Worm (Caenorhabditis elegans) whole organism, L3 larva: ENCODE measurements around the gene ins-13.

ENCODE experiments used
- R02D3.7 ChIP-seq: fragments of 150-350 bp; optimal IDR thresholded peaks from 2 replicates; lab custom pipeline; 2014; ENCODE audit warnings: missing biosample characterization, missing genetic modification characterization
- ZK546.5 ChIP-seq: sonication (generic microtip); optimal IDR thresholded peaks from 2 replicates; lab custom pipeline; 2017; ENCODE audit warnings: missing biosample characterization, missing genetic modification characterization
- aly-2 ChIP-seq: fragments of 150-350 bp; optimal IDR thresholded peaks from 2 replicates; lab custom pipeline; 2014; ENCODE audit warnings: missing biosample characterization, missing genetic modification characterization
- ama-1 ChIP-seq: fragments of 150-350 bp; optimal IDR thresholded peaks from 2 replicates; lab custom pipeline; 2018
- ceh-16 ChIP-seq: sonication (generic microtip); optimal IDR thresholded peaks from 2 replicates; lab custom pipeline; 2017; ENCODE audit warnings: missing biosample characterization, missing genetic modification characterization
- ceh-82 ChIP-seq: fragments of 150-350 bp; optimal IDR thresholded peaks from 2 replicates; lab custom pipeline; 2014; ENCODE audit warnings: missing biosample characterization, missing genetic modification characterization
- ceh-9 ChIP-seq: sonication (generic microtip); optimal IDR thresholded peaks from 2 replicates; lab custom pipeline; 2018; ENCODE audit warnings: missing biosample characterization, missing genetic modification characterization
- daf-12 ChIP-seq: fragments of 150-350 bp; optimal IDR thresholded peaks from 2 replicates; lab custom pipeline; 2014; ENCODE audit warnings: missing biosample characterization, missing genetic modification reagents, missing genetic modification characterization
- egl-27 ChIP-seq: sonication (generic microtip); optimal IDR thresholded peaks from 4 replicates; lab custom pipeline; 2017; ENCODE audit warnings: missing biosample characterization, missing genetic modification reagents, missing genetic modification characterization
- egl-5 ChIP-seq: fragments of 150-350 bp; optimal IDR thresholded peaks from 2 replicates; lab custom pipeline; 2017; ENCODE audit warnings: missing biosample characterization, missing genetic modification reagents, missing genetic modification characterization, inconsistent platforms
- elt-1 ChIP-seq: fragments of 150-350 bp; optimal IDR thresholded peaks from 2 replicates; lab custom pipeline; 2014; ENCODE audit warnings: missing biosample characterization, missing genetic modification characterization
- elt-2 ChIP-seq: sonication (generic microtip); optimal IDR thresholded peaks from 2 replicates; lab custom pipeline; 2016; ENCODE audit warnings: missing genetic modification reagents, mild to moderate bottlenecking, missing genetic modification characterization, missing compliant biosample characterization
- elt-3 ChIP-seq, 3 experiments: fragments of 150-350 bp in 1 of 3; sonication (generic microtip) in 2 of 3; optimal IDR thresholded peaks; 2 replicates in 2 of 3; 4 replicates in 1 of 3; lab custom pipeline; 2014 to 2017; ENCODE audit warnings: missing biosample characterization in 3 of 3, missing genetic modification characterization in 3 of 3
- eor-1 ChIP-seq, 2 experiments: fragments of 150-350 bp; optimal IDR thresholded peaks; 2 replicates each; lab custom pipeline; 2014 to 2018; ENCODE audit warnings: missing biosample characterization in 2 of 2, missing genetic modification characterization in 2 of 2
- fkh-10 ChIP-seq: sonication (generic microtip); optimal IDR thresholded peaks from 2 replicates; lab custom pipeline; 2017; ENCODE audit warnings: missing biosample characterization, missing genetic modification reagents, missing genetic modification characterization
- fkh-2 ChIP-seq: fragments of 150-350 bp; optimal IDR thresholded peaks from 2 replicates; lab custom pipeline; 2014; ENCODE audit warnings: missing biosample characterization, missing genetic modification reagents, missing genetic modification characterization
- fos-1 ChIP-seq: fragments of 150-350 bp; optimal IDR thresholded peaks from 2 replicates; lab custom pipeline; 2014; ENCODE audit warnings: missing biosample characterization, missing genetic modification characterization
- hmg-11 ChIP-seq: sonication (generic microtip); optimal IDR thresholded peaks from 2 replicates; lab custom pipeline; 2016; ENCODE audit warnings: missing genetic modification characterization, missing compliant biosample characterization
- jun-1 ChIP-seq: fragments of 150-350 bp; optimal IDR thresholded peaks from 2 replicates; lab custom pipeline; 2014; ENCODE audit warnings: missing biosample characterization, missing genetic modification reagents, missing genetic modification characterization
- lin-15B ChIP-seq: fragments of 150-350 bp; optimal IDR thresholded peaks from 2 replicates; lab custom pipeline; 2014; ENCODE audit warnings: missing biosample characterization, missing genetic modification characterization
- lin-39 ChIP-seq: fragments of 150-350 bp; optimal IDR thresholded peaks from 2 replicates; lab custom pipeline; 2018; ENCODE audit warnings: missing biosample characterization, missing genetic modification reagents, missing genetic modification characterization
- lsy-12 ChIP-seq: sonication (generic microtip); optimal IDR thresholded peaks from 2 replicates; lab custom pipeline; 2016; ENCODE audit warnings: mild to moderate bottlenecking, missing genetic modification characterization, missing compliant biosample characterization
- mdl-1 ChIP-seq: fragments of 150-350 bp; optimal IDR thresholded peaks from 2 replicates; lab custom pipeline; 2014; ENCODE audit warnings: missing biosample characterization, missing genetic modification characterization
- mml-1 ChIP-seq: fragments of 150-350 bp; sonication (generic microtip); optimal IDR thresholded peaks from 3 replicates; lab custom pipeline; 2014; ENCODE audit warnings: missing biosample characterization, missing genetic modification characterization
- nfya-1 ChIP-seq: sonication (generic microtip); optimal IDR thresholded peaks from 2 replicates; lab custom pipeline; 2017; ENCODE audit warnings: missing genetic modification characterization, mild to moderate bottlenecking, missing compliant biosample characterization, antibody characterized with exemption, moderate library complexity; ENCODE audit not compliant: insufficient read depth
- nhr-11 ChIP-seq: fragments of 150-350 bp; optimal IDR thresholded peaks from 2 replicates; lab custom pipeline; 2014; ENCODE audit warnings: missing biosample characterization, missing genetic modification characterization
- nhr-12 ChIP-seq: fragments of 150-350 bp; optimal IDR thresholded peaks from 2 replicates; lab custom pipeline; 2014; ENCODE audit warnings: missing biosample characterization, missing genetic modification characterization
- nhr-23 ChIP-seq: fragments of 150-350 bp; optimal IDR thresholded peaks from 2 replicates; lab custom pipeline; 2014; ENCODE audit warnings: missing biosample characterization, missing genetic modification reagents, missing genetic modification characterization
- nhr-237 ChIP-seq: fragments of 150-350 bp; optimal IDR thresholded peaks from 2 replicates; lab custom pipeline; 2014; ENCODE audit warnings: missing biosample characterization, missing genetic modification characterization
- nhr-25 ChIP-seq: sonication (generic microtip); optimal IDR thresholded peaks from 2 replicates; lab custom pipeline; 2017; ENCODE audit warnings: missing biosample characterization, missing genetic modification characterization
- nhr-28 ChIP-seq: fragments of 150-350 bp; optimal IDR thresholded peaks from 2 replicates; lab custom pipeline; 2014; ENCODE audit warnings: missing biosample characterization, missing genetic modification characterization
- nhr-43 ChIP-seq: sonication (generic microtip); optimal IDR thresholded peaks from 2 replicates; lab custom pipeline; 2016; ENCODE audit warnings: mild to moderate bottlenecking, missing genetic modification characterization, missing compliant biosample characterization; ENCODE audit not compliant: poor library complexity, severe bottlenecking
- nhr-67 ChIP-seq: fragments of 150-350 bp; optimal IDR thresholded peaks from 2 replicates; lab custom pipeline; 2014; ENCODE audit warnings: missing biosample characterization, missing genetic modification characterization
- pha-4 ChIP-seq: fragments of 150-350 bp; optimal IDR thresholded peaks from 2 replicates; lab custom pipeline; 2014; ENCODE audit warnings: missing biosample characterization, missing genetic modification reagents, missing genetic modification characterization
- pqm-1 ChIP-seq: fragments of 150-350 bp; optimal IDR thresholded peaks from 2 replicates; lab custom pipeline; 2017; ENCODE audit warnings: missing biosample characterization, missing genetic modification characterization, inconsistent platforms
- sea-2 ChIP-seq: fragments of 150-350 bp; sonication (generic microtip); optimal IDR thresholded peaks from 4 replicates; lab custom pipeline; 2014; ENCODE audit warnings: missing biosample characterization, missing genetic modification reagents, missing genetic modification characterization
- snpc-4 ChIP-seq: fragments of 150-350 bp; optimal IDR thresholded peaks from 2 replicates; lab custom pipeline; 2014; ENCODE audit warnings: missing biosample characterization, missing genetic modification characterization
- tbx-2 ChIP-seq: sonication (generic microtip); optimal IDR thresholded peaks from 2 replicates; lab custom pipeline; 2016; ENCODE audit warnings: mild to moderate bottlenecking, missing genetic modification characterization, missing compliant biosample characterization
- unc-39 ChIP-seq: sonication (generic microtip); optimal IDR thresholded peaks from 4 replicates; lab custom pipeline; 2017; ENCODE audit warnings: missing biosample characterization, missing genetic modification characterization
- unc-62 ChIP-seq: fragments of 150-350 bp; sonication (generic microtip); optimal IDR thresholded peaks from 4 replicates; lab custom pipeline; 2014; ENCODE audit warnings: missing biosample characterization, missing genetic modification reagents, missing genetic modification characterization
- zag-1 ChIP-seq: fragments of 150-350 bp; optimal IDR thresholded peaks from 2 replicates; lab custom pipeline; 2014; ENCODE audit warnings: missing biosample characterization, missing genetic modification characterization
- ztf-11 ChIP-seq: fragments of 150-350 bp; optimal IDR thresholded peaks from 2 replicates; lab custom pipeline; 2014; ENCODE audit warnings: missing biosample characterization, missing genetic modification characterization
- ztf-4 ChIP-seq: fragments of 150-350 bp; optimal IDR thresholded peaks from 2 replicates; lab custom pipeline; 2014; ENCODE audit warnings: missing biosample characterization, missing genetic modification characterization

Gene ins-13

DNA sequence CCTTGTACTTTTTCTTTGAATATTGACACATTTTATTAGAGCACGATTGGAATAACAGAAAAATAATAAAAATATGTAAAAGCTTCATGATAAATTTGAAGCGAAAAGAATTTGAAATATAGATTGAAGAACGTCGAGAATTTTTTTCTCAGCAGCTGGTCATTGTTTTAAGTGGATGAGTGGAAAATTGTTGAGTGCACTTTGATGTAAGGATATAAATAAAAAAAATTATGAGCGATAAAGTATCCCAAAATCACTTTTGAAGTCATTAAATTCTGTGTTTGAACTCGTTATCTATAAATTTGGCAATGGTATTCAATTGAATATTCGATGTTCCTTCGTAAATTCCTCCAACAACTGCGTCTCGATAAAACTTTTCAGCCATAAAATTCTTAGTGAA is at the start of gene ins-13:
Gene ins-13 (minus strand): TSS at position 101 of the 400 bp plus-strand sequence.
- TF ChIP-seq pha-4 (no peak), snpc-4 (tag; lab: Kevin White, UChicago) (no peak), jun-1 (tag; lab: Kevin White, UChicago) (no peak), nhr-23 (tag; lab: Kevin White, UChicago) (no peak), mml-1 (tag; lab: Kevin White, UChicago) (no peak), lsy-12 (tag; lab: Kevin White, UChicago) (no peak), egl-5 (tag; lab: Kevin White, UChicago) (no peak), sea-2 (GFP tag; lab: Kevin White, UChicago) (no peak), nhr-11 (tag; lab: Kevin White, UChicago) (no peak), ceh-82 (tag; lab: Kevin White, UChicago) (no peak), elt-2 (no peak), nhr-43 (no peak), ZK546.5 (tag; lab: Kevin White, UChicago) (no peak), ztf-11 (tag; lab: Kevin White, UChicago) (no peak), tbx-2 (no peak), elt-3 (tag; optimal IDR thresholded peaks at IDR 0.05; lab: Kevin White, UChicago) (no peak), mdl-1 (tag; lab: Kevin White, UChicago) (no peak)

ce11 chrII:5594210-5594764 is 49.6 kb upstream of the ins-13 start, which contains the start of gene ttc-4:
Gene ttc-4, plus strand, starts transcription at chrII:5594714.
- TF ChIP-seq mml-1 (tag; lab: Kevin White, UChicago) (no peak), elt-2 (peak; percentile 39), ceh-82 (tag; lab: Kevin White, UChicago) (no peak), ztf-4 (tag; lab: Kevin White, UChicago) (no peak), nhr-23 (tag; lab: Kevin White, UChicago) (peak; percentile 38), lin-39 (tag; lab: Kevin White, UChicago) (no peak), daf-12 (tag; lab: Kevin White, UChicago) (no peak), ama-1 (lab: Kevin White, UChicago) (no peak), fkh-2 (tag; lab: Kevin White, UChicago) (no peak), tbx-2 (no peak), ztf-11 (tag; lab: Kevin White, UChicago) (no peak), lin-15B (tag; lab: Kevin White, UChicago) (peak; percentile 65), nhr-11 (tag; lab: Kevin White, UChicago) (no peak), unc-39 (tag; lab: Kevin White, UChicago) (no peak), pha-4 (peak; percentile 71), aly-2 (no peak), zag-1 (tag; lab: Kevin White, UChicago) (no peak), fkh-10 (GFP tag; lab: Kevin White, UChicago) (no peak), nhr-28 (tag; lab: Kevin White, UChicago) (no peak), unc-62 (GFP tag; lab: Kevin White, UChicago) (no peak), nhr-67 (no peak), ceh-16 (tag; lab: Kevin White, UChicago) (no peak), pqm-1 (tag; lab: Kevin White, UChicago) (peak; percentile 51), R02D3.7 (no peak), eor-1 (tag; optimal IDR thresholded peaks at IDR 0.05; lab: Kevin White, UChicago) (no peak), hmg-11 (tag; lab: Kevin White, UChicago) (no peak), jun-1 (tag; lab: Kevin White, UChicago) (no peak), sea-2 (GFP tag; lab: Kevin White, UChicago) (no peak), fos-1 (tag; lab: Kevin White, UChicago) (no peak), egl-5 (tag; lab: Kevin White, UChicago) (no peak), nhr-25 (tag; lab: Kevin White, UChicago) (no peak), egl-27 (tag; lab: Kevin White, UChicago) (no peak), nhr-12 (no peak), snpc-4 (tag; lab: Kevin White, UChicago) (peak; percentile 75), ZK546.5 (tag; lab: Kevin White, UChicago) (no peak), elt-1 (tag; lab: Kevin White, UChicago) (no peak), nfya-1 (tag; lab: Kevin White, UChicago) (peak; percentile 58), nhr-237 (tag; lab: Kevin White, UChicago) (no peak), ceh-9 (no peak)
